Worm (Caenorhabditis elegans) whole organism, late embryonic: ENCODE results near the gene din-1.

ENCODE experiments used
- C08G9.2 ChIP-seq: sonication (generic microtip); optimal IDR thresholded peaks from 2 replicates; lab custom pipeline; 2016; ENCODE audit warnings: mild to moderate bottlenecking, missing genetic modification characterization, moderate library complexity, missing compliant biosample characterization
- C38D4.7 ChIP-seq: fragments of 200-800 bp; sonication (Bioruptor generic); optimal IDR thresholded peaks from 2 replicates; lab custom pipeline; 2018; ENCODE audit warnings: mild to moderate bottlenecking, missing genetic modification characterization, moderate library complexity, missing compliant biosample characterization
- F13H6.1 ChIP-seq: sonication (generic microtip); optimal IDR thresholded peaks from 2 replicates; lab custom pipeline; 2016; ENCODE audit warnings: missing genetic modification characterization, missing compliant biosample characterization
- K02D7.2 ChIP-seq: sonication (generic microtip); optimal IDR thresholded peaks from 2 replicates; lab custom pipeline; 2017; ENCODE audit warnings: mild to moderate bottlenecking, missing genetic modification characterization, missing compliant biosample characterization
- K09A11.1 ChIP-seq: sonication (generic microtip); optimal IDR thresholded peaks from 2 replicates; lab custom pipeline; 2017; ENCODE audit warnings: antibody characterized with exemption, mild to moderate bottlenecking, missing genetic modification characterization, missing compliant biosample characterization; ENCODE audit not compliant: insufficient read depth
- ahr-1 ChIP-seq: sonication (generic microtip); optimal IDR thresholded peaks from 2 replicates; lab custom pipeline; 2016; ENCODE audit warnings: missing genetic modification characterization, missing compliant biosample characterization
- ceh-18 ChIP-seq: sonication (generic microtip); optimal IDR thresholded peaks from 2 replicates; lab custom pipeline; 2016; ENCODE audit warnings: missing genetic modification characterization, missing compliant biosample characterization
- ceh-19 ChIP-seq: fragments of 200-800 bp; sonication (Bioruptor generic); optimal IDR thresholded peaks from 2 replicates; lab custom pipeline; 2018; ENCODE audit warnings: mild to moderate bottlenecking, missing genetic modification characterization, missing compliant biosample characterization
- ceh-22 ChIP-seq: sonication (generic microtip); optimal IDR thresholded peaks from 2 replicates; lab custom pipeline; 2017; ENCODE audit warnings: missing biosample characterization, missing genetic modification characterization
- ceh-31 ChIP-seq: sonication (generic microtip); optimal IDR thresholded peaks from 2 replicates; lab custom pipeline; 2016; ENCODE audit warnings: missing genetic modification characterization, missing compliant biosample characterization
- ceh-34 ChIP-seq: sonication (generic microtip); optimal IDR thresholded peaks from 2 replicates; lab custom pipeline; 2016; ENCODE audit warnings: mild to moderate bottlenecking, missing genetic modification characterization, missing compliant biosample characterization
- che-1 ChIP-seq: sonication (generic microtip); optimal IDR thresholded peaks from 2 replicates; lab custom pipeline; 2016; ENCODE audit warnings: mild to moderate bottlenecking, missing genetic modification characterization, missing compliant biosample characterization
- dve-1 ChIP-seq: sonication (generic microtip); optimal IDR thresholded peaks from 2 replicates; lab custom pipeline; 2017; ENCODE audit warnings: antibody characterized with exemption, mild to moderate bottlenecking, missing genetic modification characterization, missing compliant biosample characterization
- elt-2 ChIP-seq: sonication (generic microtip); optimal IDR thresholded peaks from 2 replicates; lab custom pipeline; 2016; ENCODE audit warnings: missing genetic modification reagents, missing genetic modification characterization, missing compliant biosample characterization
- elt-4 ChIP-seq: sonication (generic microtip); optimal IDR thresholded peaks from 2 replicates; lab custom pipeline; 2016; ENCODE audit warnings: missing genetic modification characterization, missing compliant biosample characterization
- ets-4 ChIP-seq: sonication (generic microtip); optimal IDR thresholded peaks from 2 replicates; lab custom pipeline; 2016; ENCODE audit warnings: missing genetic modification characterization, missing compliant biosample characterization
- hlh-15 ChIP-seq: sonication (generic microtip); optimal IDR thresholded peaks from 2 replicates; lab custom pipeline; 2016; ENCODE audit warnings: missing genetic modification characterization, missing compliant biosample characterization
- hlh-30 ChIP-seq: sonication (generic microtip); optimal IDR thresholded peaks from 2 replicates; lab custom pipeline; 2017; ENCODE audit warnings: antibody characterized with exemption, missing genetic modification characterization, missing compliant biosample characterization; ENCODE audit not compliant: insufficient read depth
- hlh-8 ChIP-seq: sonication (generic microtip); optimal IDR thresholded peaks from 2 replicates; lab custom pipeline; 2016; ENCODE audit warnings: missing genotype, missing genetic modification characterization, missing compliant biosample characterization
- lin-11 ChIP-seq: fragments of 200-800 bp; sonication (Bioruptor generic); optimal IDR thresholded peaks from 2 replicates; lab custom pipeline; 2018; ENCODE audit warnings: mild to moderate bottlenecking, missing genetic modification characterization, missing compliant biosample characterization
- madf-2 ChIP-seq: sonication (generic microtip); optimal IDR thresholded peaks from 2 replicates; lab custom pipeline; 2017; ENCODE audit warnings: missing genetic modification characterization, missing compliant biosample characterization
- mec-3 ChIP-seq: sonication (generic microtip); optimal IDR thresholded peaks from 2 replicates; lab custom pipeline; 2016; ENCODE audit warnings: borderline replicate concordance, missing genetic modification characterization, missing compliant biosample characterization
- nfya-1 ChIP-seq: sonication (generic microtip); optimal IDR thresholded peaks from 2 replicates; lab custom pipeline; 2017; ENCODE audit warnings: missing genetic modification characterization, mild to moderate bottlenecking, missing compliant biosample characterization, antibody characterized with exemption, moderate library complexity
- odd-2 ChIP-seq: sonication (generic microtip); optimal IDR thresholded peaks from 2 replicates; lab custom pipeline; 2017; ENCODE audit warnings: antibody characterized with exemption, mild to moderate bottlenecking, missing genetic modification characterization, missing compliant biosample characterization
- pqm-1 ChIP-seq: sonication (generic microtip); optimal IDR thresholded peaks from 2 replicates; lab custom pipeline; 2016; ENCODE audit warnings: missing genetic modification characterization, missing compliant biosample characterization
- pros-1 ChIP-seq: fragments of 150-350 bp; optimal IDR thresholded peaks from 2 replicates; lab custom pipeline; 2014; ENCODE audit warnings: missing biosample characterization, missing genetic modification reagents, missing genetic modification characterization
- rnt-1 ChIP-seq: sonication (generic microtip); optimal IDR thresholded peaks from 2 replicates; lab custom pipeline; 2016; ENCODE audit warnings: missing genetic modification characterization, missing compliant biosample characterization
- sdc-2 ChIP-seq: sonication (generic microtip); optimal IDR thresholded peaks from 2 replicates; lab custom pipeline; 2016; ENCODE audit warnings: missing genotype, missing genetic modification characterization, missing compliant biosample characterization
- syd-9 ChIP-seq: sonication (generic microtip); optimal IDR thresholded peaks from 2 replicates; lab custom pipeline; 2016; ENCODE audit warnings: mild to moderate bottlenecking, missing genetic modification characterization, moderate library complexity, missing compliant biosample characterization
- tbx-2 ChIP-seq: sonication (generic microtip); optimal IDR thresholded peaks from 2 replicates; lab custom pipeline; 2016; ENCODE audit warnings: missing genetic modification characterization, missing compliant biosample characterization
- unc-3 ChIP-seq, 2 experiments: fragments of 200-800 bp in 1 of 2; sonication (Bioruptor generic) in 1 of 2; sonication (generic microtip) in 1 of 2; conservative IDR thresholded peaks in 1 of 2; optimal IDR thresholded peaks in 1 of 2; 2 replicates each; pipeline versions ENCODE4 v1.3.6 to Lab custom; 2016 to 2022; ENCODE audit warnings: missing compliant biosample characterization in 2 of 2, missing genetic modification characterization in 2 of 2, missing genetic modification reagents in 1 of 2
- unc-42 ChIP-seq: sonication (generic microtip); optimal IDR thresholded peaks from 2 replicates; lab custom pipeline; 2016; ENCODE audit warnings: missing genotype, missing genetic modification characterization, missing compliant biosample characterization
- zip-5 ChIP-seq: sonication (generic microtip); optimal IDR thresholded peaks from 2 replicates; lab custom pipeline; 2016; ENCODE audit warnings: missing genetic modification characterization, missing compliant biosample characterization

Gene din-1

DNA sequence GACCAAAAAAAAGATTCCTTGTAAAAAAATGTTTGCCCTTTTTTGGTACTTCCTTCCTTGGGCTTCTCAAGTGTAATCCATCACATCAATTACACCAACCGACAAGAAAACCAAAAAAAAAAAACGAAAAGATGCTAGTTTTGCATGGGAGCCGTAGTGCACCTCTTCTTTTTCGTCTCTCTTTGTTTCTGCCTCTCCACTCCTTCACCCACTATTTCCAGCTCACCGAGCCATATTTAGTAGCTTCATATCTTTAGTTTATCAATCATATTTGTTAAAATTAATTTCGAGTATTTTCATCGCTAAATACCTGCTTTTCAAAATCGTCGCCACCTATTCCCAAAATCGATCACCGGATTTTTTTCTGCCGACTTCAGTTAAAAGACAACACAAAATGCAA, 32.7 kb downstream of the din-1 start, which contains the start of gene F07A11.4:
Gene F07A11.4, plus strand, starts transcription at position 301 of the 400 bp plus-strand sequence.
- TF ChIP-seq zip-5 (tag; lab: Kevin White, UChicago) (no peak), hlh-8 (no peak), elt-4 (tag; lab: Kevin White, UChicago) (no peak), che-1 (tag; lab: Kevin White, UChicago) (no peak)

DNA sequence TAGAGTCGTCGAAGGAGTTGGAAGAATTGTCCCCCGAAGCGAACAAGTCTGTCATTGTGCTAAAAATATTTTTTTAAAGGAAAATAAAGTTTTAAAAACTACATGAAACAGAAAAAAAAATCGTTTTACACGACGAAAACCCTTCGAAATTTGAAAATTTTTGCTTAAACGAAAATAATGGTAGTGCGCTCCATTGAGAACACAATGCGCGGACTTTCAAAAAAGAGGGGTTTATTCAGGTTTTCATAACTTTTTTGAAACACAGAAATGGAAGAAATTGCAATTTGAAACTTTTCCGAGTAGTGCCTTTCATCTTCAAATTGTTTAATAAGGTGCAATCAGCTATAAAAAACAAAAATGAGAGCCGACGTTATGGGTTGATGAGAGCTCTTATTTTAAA, 33.7 kb downstream of the din-1 start, which contains the start of gene npp-5:
Gene npp-5, minus strand, starts transcription at position 59 of the 400 bp plus-strand sequence.
- TF ChIP-seq elt-2 = peak; percentile 3
- TF ChIP-seq syd-9 (tag; lab: Kevin White, UChicago) = no peak

DNA sequence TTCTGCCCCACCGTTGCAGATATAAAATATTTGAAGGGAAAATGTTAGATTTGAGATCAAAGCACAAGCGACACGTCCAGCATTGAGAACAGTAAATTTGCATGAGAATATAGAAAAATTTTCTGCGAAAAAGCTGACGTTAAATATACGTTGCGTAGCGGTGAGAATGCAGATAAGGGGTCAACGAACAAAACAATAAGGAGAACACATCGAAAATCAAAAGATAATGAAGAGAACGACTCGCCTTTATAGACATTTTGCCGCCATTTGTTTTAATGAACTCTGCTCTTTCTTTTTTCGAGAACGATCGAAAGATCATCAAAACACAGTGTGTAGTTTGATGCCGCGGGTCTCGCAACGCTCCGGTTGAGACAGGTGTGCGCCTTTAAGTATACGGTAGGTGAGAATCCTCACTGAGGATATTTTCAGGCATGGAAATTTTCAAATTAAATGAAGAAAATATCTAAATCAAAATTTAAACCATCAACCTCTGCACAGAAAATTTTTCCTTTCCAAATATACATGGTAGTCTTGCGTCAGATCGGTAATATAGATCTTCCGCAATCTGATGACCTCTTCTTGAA, 37.2 kb downstream of the din-1 start:
- TF ChIP-seq unc-42 = no peak
- peak; percentile 49 for TF ChIP-seq elt-2

DNA sequence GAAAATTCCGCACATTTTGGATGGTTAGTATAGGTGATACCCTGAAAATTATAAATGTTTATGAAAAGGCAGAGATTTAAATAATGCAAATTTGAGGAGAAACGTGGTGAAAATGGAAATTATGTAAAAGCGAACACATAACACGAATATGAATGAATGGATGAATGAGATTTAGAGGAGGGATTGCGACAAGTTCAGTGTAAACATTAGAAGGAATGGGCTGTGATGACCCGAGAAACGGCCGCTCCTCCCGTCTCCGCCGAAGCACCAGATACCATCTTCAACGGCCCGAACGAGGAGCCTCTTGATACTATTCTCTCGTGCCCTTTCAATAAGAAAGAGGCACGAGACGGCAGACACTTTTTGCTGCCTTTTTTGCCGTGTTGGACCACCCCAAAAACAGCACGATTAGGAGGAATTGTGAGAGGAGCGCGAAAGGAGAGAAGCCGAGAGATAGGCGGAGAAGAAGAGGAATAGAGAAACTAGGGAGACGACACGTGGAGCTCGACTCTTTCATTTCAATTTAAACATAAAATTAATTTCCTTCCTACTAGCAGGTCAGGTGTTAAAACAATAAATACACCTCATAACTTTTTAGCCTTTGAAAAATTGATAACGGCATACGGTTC, 37.9 kb downstream of the din-1 start, which contains the start of gene gfat-1:
Gene gfat-1, minus strand, starts transcription at position 51 of the 629 bp plus-strand sequence.
- no peak for TF ChIP-seq madf-2 (tag; lab: Kevin White, UChicago)
- no peak for TF ChIP-seq hlh-8
- TF ChIP-seq K02D7.2 (tag; lab: Kevin White, UChicago) = no peak
- peak; percentile 33 for TF ChIP-seq tbx-2 (tag; lab: Kevin White, UChicago)
- no peak for TF ChIP-seq K09A11.1
- no peak for TF ChIP-seq C08G9.2 (tag; lab: Kevin White, UChicago)
- TF ChIP-seq ceh-31 = peak; percentile 14
- no peak for TF ChIP-seq odd-2 (tag; lab: Kevin White, UChicago)
- no peak for TF ChIP-seq ahr-1 (tag; lab: Kevin White, UChicago)
- TF ChIP-seq ceh-22 (tag; lab: Kevin White, UChicago) = no peak
- peak; percentile 16 for TF ChIP-seq hlh-30
- peak; percentile 15 for TF ChIP-seq nfya-1 (tag; lab: Kevin White, UChicago)
- no peak for TF ChIP-seq ceh-34 (tag; lab: Kevin White, UChicago)
- no peak for TF ChIP-seq syd-9 (tag; lab: Kevin White, UChicago)
- TF ChIP-seq dve-1 (tag; lab: Kevin White, UChicago) = no peak
- no peak for TF ChIP-seq mec-3 (tag; lab: Kevin White, UChicago)
- TF ChIP-seq, all 69 proteins: peak for 4

DNA sequence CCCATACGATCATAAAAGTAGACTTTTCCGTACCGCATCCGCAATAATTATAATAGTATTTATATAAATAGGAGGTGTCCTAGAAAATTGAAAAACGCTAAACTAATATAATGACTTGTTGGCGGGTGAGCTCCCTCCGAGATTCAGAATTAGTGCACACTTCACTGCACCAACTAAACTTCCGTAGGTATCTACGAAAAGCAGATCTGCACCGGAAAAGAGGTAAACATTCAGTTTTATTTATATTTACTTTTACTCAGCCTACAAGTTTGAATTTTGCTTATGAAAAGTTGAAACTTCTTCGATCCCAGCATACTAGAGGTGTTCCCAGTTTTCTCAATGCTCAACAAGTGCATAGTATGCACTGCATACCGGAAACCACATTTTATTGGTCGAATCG, 41.4 kb downstream of the din-1 start, which contains the start of gene F07A11.1:
Gene F07A11.1, minus strand, starts transcription at position 101 of the 400 bp plus-strand sequence.
- TF ChIP-seq sdc-2 (no peak), hlh-15 (tag; lab: Kevin White, UChicago) (no peak), ceh-19 (GFP tag; lab: Kevin White, UChicago) (no peak), pros-1 (tag; lab: Kevin White, UChicago) (no peak), rnt-1 (no peak), C38D4.7 (GFP tag; lab: Kevin White, UChicago) (no peak), F13H6.1 (no peak), ets-4 (tag; lab: Kevin White, UChicago) (no peak), lin-11 (no peak), pqm-1 (tag; lab: Kevin White, UChicago) (no peak), ceh-18 (tag; lab: Kevin White, UChicago) (no peak), unc-3 (GFP tag; conservative IDR thresholded peaks at IDR 0.05; lab: Robert Waterston, UW) (no peak), unc-3 (tag; optimal IDR thresholded peaks at IDR 0.05; lab: Kevin White, UChicago) (no peak), C08G9.2 (tag; lab: Kevin White, UChicago) (no peak)
